Worm (Caenorhabditis elegans): ENCODE data around the gene rsf-1.

Gene rsf-1

DNA sequence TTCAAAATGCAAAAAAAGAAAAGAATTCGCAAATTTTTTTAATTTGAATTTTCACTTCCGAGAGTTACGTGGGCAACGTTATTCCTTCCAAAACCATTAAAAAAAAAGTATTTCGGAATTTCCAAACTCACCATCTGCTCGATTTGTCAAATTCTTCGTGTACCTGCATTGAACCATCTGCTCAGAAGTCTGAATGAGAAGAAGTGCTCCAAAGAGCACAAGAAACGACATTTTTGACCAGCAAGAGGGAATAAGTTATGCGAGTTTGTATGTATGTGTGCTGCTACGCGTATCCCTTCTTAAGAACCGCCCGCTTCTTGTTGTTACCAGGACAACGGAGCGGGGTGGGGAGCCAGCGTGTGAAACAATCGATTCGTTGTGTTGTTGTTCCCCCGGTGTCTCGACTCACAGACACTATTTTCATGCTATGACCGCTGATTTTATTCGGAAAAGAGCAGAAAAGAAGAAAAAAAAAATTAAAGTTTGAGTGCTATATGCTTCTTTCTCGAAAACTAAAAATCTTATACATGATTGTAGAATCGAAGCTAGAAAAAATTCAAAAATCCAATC is 37.2 kb downstream of the rsf-1 start, which contains the start of gene lgc-20:
Gene lgc-20, minus strand, starts transcription at position 311 of the 570 bp plus-strand sequence.
- TF ChIP-seq aly-2 (tag; optimal IDR thresholded peaks at IDR 0.05) (no peak), fkh-8 (tag; optimal IDR thresholded peaks at IDR 0.05) (peak; percentile 28), efl-1 (optimal IDR thresholded peaks at IDR 0.05) (no peak), efl-1 (GFP tag; optimal IDR thresholded peaks at IDR 0.05 in 1 of 2) (peak in 1 of 2 experiments; percentile 78)

DNA sequence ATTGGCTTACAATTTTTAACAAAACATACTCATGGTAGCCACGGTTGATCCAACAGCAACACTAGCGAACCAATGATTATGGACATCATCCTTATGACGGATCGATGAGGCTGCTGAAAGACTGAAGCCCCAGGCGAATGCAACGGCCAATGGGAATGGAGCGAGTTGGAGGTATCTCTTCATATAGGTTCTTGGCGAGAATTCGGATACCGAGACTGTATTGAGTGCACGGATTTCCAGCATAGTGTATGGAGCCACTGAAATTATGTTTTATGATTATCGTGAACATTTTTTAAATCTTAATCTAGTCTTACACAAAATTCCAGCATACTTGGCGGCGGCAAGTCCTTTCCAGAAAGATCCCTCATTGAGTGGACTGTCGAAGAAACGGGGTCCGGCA is 38.4 kb downstream of the rsf-1 start:
- TF ChIP-seq nhr-20 (tag; optimal IDR thresholded peaks at IDR 0.05) (no peak), efl-3 (GFP tag; optimal IDR thresholded peaks at IDR 0.05) (no peak), sox-4 (tag; optimal IDR thresholded peaks at IDR 0.05) (no peak), unc-30 (tag; optimal IDR thresholded peaks at IDR 0.05) (no peak), elt-3 (tag; optimal IDR thresholded peaks at IDR 0.05) (no peak), snpc-4 (tag; optimal IDR thresholded peaks at IDR 0.05) (no peak), vab-15 (tag; optimal IDR thresholded peaks at IDR 0.05) (no peak), alr-1 (tag; optimal IDR thresholded peaks at IDR 0.05; ENCODE audit: borderline replicate concordance) (no peak), egl-13 (tag; optimal IDR thresholded peaks at IDR 0.05) (no peak), C34B4.2 (tag; optimal IDR thresholded peaks at IDR 0.05) (no peak), nhr-71 (tag; optimal IDR thresholded peaks at IDR 0.05) (no peak), nhr-19 (GFP tag; conservative IDR thresholded peaks at IDR 0.05) (no peak), nhr-12 (tag; optimal IDR thresholded peaks at IDR 0.05) (no peak), nhr-28 (tag; optimal IDR thresholded peaks at IDR 0.05) (no peak), mab-9 (GFP tag; IDR thresholded peaks at IDR 0.05) (no peak), C16A3.4 (tag; optimal IDR thresholded peaks at IDR 0.05) (no peak), dpl-1 (GFP tag; optimal IDR thresholded peaks at IDR 0.05) (no peak), C04F5.9 (tag; optimal IDR thresholded peaks at IDR 0.05) (no peak), hpl-2 (GFP tag; optimal IDR thresholded peaks at IDR 0.05) (no peak), swsn-7 (tag; optimal IDR thresholded peaks at IDR 0.05) (no peak)

ce11 chrII:11345570-11346029 is 39.4 kb downstream of the rsf-1 start, which contains the start of gene nduf-11:
nduf-11 (minus strand) TSS chrII:11345620.
- TF ChIP-seq ces-1 (GFP tag; optimal IDR thresholded peaks at IDR 0.05) = no peak
- TF ChIP-seq ztf-11 (tag; optimal IDR thresholded peaks at IDR 0.05) = peak in 1 of 2 experiments; percentile 70
- no peak for TF ChIP-seq C34B4.2 (tag; optimal IDR thresholded peaks at IDR 0.05)
- TF ChIP-seq nhr-90 (tag; optimal IDR thresholded peaks at IDR 0.05; ENCODE audit: poor library complexity) = peak; percentile 87
- TF ChIP-seq hpl-2 (GFP tag; optimal IDR thresholded peaks at IDR 0.05) = no peak
- peak; percentile 8 for TF ChIP-seq efl-3 (GFP tag; optimal IDR thresholded peaks at IDR 0.05)
- peak; percentile 59 for TF ChIP-seq aha-1 (tag; optimal IDR thresholded peaks at IDR 0.05)
- peak in 1 of 2 experiments; percentile 80 for TF ChIP-seq mdl-1 (tag; optimal IDR thresholded peaks at IDR 0.05)
- peak; percentile 94 for TF ChIP-seq nhr-85 (tag)
- TF ChIP-seq ceh-8 (GFP tag; optimal IDR thresholded peaks at IDR 0.05) = peak; percentile 30
- TF ChIP-seq ets-5 (GFP tag; IDR thresholded peaks at IDR 0.05) = no peak
- TF ChIP-seq F16B12.6 (tag; optimal IDR thresholded peaks at IDR 0.05) = peak; percentile 63
- TF ChIP-seq nhr-47 (tag; optimal IDR thresholded peaks at IDR 0.05) = peak; percentile 94
- peak; percentile 88 for TF ChIP-seq lin-39 (tag; optimal IDR thresholded peaks at IDR 0.05)
- peak; percentile 84 for TF ChIP-seq isw-1 (GFP tag; IDR thresholded peaks at IDR 0.05)
- peak; percentile 69 for TF ChIP-seq lin-15B (tag; optimal IDR thresholded peaks at IDR 0.05)
- peak; percentile 68 for TF ChIP-seq unc-130 (tag; optimal IDR thresholded peaks at IDR 0.05)
- TF ChIP-seq skn-1 (tag; optimal IDR thresholded peaks at IDR 0.05) = peak; percentile 91
- peak; percentile 85 for TF ChIP-seq lin-14 (GFP tag; optimal IDR thresholded peaks at IDR 0.05)
- TF ChIP-seq tlp-1 (tag; optimal IDR thresholded peaks at IDR 0.05) = no peak
- no peak for TF ChIP-seq Y116A8C.19 (tag; optimal IDR thresholded peaks at IDR 0.05; ENCODE audit: borderline replicate concordance)
- TF ChIP-seq jun-1 (tag; optimal IDR thresholded peaks at IDR 0.05) = peak; percentile 62
- 0 out of 2 replicates have a peak, but pooled peaks have one; percentile 21 for TF ChIP-seq mab-9 (GFP tag; IDR thresholded peaks at IDR 0.05)
- peak; percentile 52 for TF ChIP-seq nhr-77 (tag; optimal IDR thresholded peaks at IDR 0.05)
- TF ChIP-seq hlh-4 (tag; optimal IDR thresholded peaks at IDR 0.05) = no peak
- TF ChIP-seq snpc-4 (tag; optimal IDR thresholded peaks at IDR 0.05) = peak; percentile 75
- peak; percentile 70 for TF ChIP-seq blmp-1 (tag; optimal IDR thresholded peaks at IDR 0.05)
- TF ChIP-seq nhr-28 (tag; optimal IDR thresholded peaks at IDR 0.05) = no peak
- no peak for TF ChIP-seq vab-15 (tag; optimal IDR thresholded peaks at IDR 0.05)
- TF ChIP-seq zip-4 (GFP tag; optimal IDR thresholded peaks at IDR 0.05) = peak; percentile 54
- TF ChIP-seq nhr-76 (tag; optimal IDR thresholded peaks at IDR 0.05) = no peak
- peak; percentile 69 for TF ChIP-seq ama-1 (optimal IDR thresholded peaks at IDR 0.05)
- no peak for TF ChIP-seq mef-2 (tag; optimal IDR thresholded peaks at IDR 0.05)
